Fruit fly (Drosophila melanogaster) Kc167 (cell line): ENCODE measurements around the gene snk.

Experiments
- Sin3A ChIP-seq: fragments of >200 bp; optimal IDR thresholded peaks from 2 replicates; lab custom pipeline; 2018; ENCODE audit warnings: missing external identifiers
- insv ChIP-seq: fragments of >200 bp; optimal IDR thresholded peaks from 3 replicates; lab custom pipeline; 2018; ENCODE audit warnings: missing external identifiers
- ttk ChIP-seq: sonication (Bioruptor generic); optimal IDR thresholded peaks from 2 replicates; lab custom pipeline; 2017; ENCODE audit warnings: missing external identifiers

dm6 chr3R:13043857-13044256 is 1.3 kb upstream of the snk start, which contains the start of gene CG45122:
- no peak for TF ChIP-seq Sin3A (lab: Kevin White, UChicago)
- no peak for TF ChIP-seq insv (lab: Kevin White, UChicago)
- TF ChIP-seq ttk (lab: Kevin White, UChicago) = no peak
